Fruit fly (Drosophila melanogaster) whole organism, adult: ENCODE results near the gene Pburs.

Source experiments
- CG11617 ChIP-seq: fragments of 200-800 bp; sonication (Bioruptor generic); optimal IDR thresholded peaks from 2 replicates; lab custom pipeline; 2017; ENCODE audit warnings: mild to moderate bottlenecking, missing biosample characterization, missing genetic modification reagents, missing genetic modification characterization
- CG12768 ChIP-seq: fragments of 200-800 bp; sonication (Bioruptor generic); optimal IDR thresholded peaks from 2 replicates; lab custom pipeline; 2017; ENCODE audit warnings: missing biosample characterization, missing genetic modification characterization, mild to moderate bottlenecking, moderate library complexity, missing genetic modification reagents
- CG14711 ChIP-seq: fragments of 200-800 bp; sonication (Bioruptor generic); optimal IDR thresholded peaks from 2 replicates; lab custom pipeline; 2018; ENCODE audit warnings: missing biosample characterization, mild to moderate bottlenecking, missing genetic modification characterization, moderate library complexity
- CG1620 ChIP-seq: fragments of 200-800 bp; sonication (Bioruptor generic); optimal IDR thresholded peaks from 2 replicates; lab custom pipeline; 2016; ENCODE audit warnings: missing biosample characterization, missing genetic modification characterization
- CG33017 ChIP-seq: fragments of 200-800 bp; sonication (Bioruptor generic); optimal IDR thresholded peaks from 2 replicates; lab custom pipeline; 2018; ENCODE audit warnings: missing biosample characterization, mild to moderate bottlenecking, missing genetic modification characterization, moderate library complexity
- CG5204 ChIP-seq: fragments of 200-800 bp; sonication (Bioruptor generic); optimal IDR thresholded peaks from 2 replicates; lab custom pipeline; 2016; ENCODE audit warnings: missing biosample characterization, missing genetic modification characterization
- CG7045 ChIP-seq: fragments of 200-800 bp; sonication (Bioruptor generic); optimal IDR thresholded peaks from 2 replicates; lab custom pipeline; 2017; ENCODE audit warnings: missing biosample characterization, mild to moderate bottlenecking, missing genetic modification characterization
- CG7101 ChIP-seq: fragments of 200-800 bp; sonication (Bioruptor generic); optimal IDR thresholded peaks from 2 replicates; lab custom pipeline; 2018; ENCODE audit warnings: missing biosample characterization, mild to moderate bottlenecking, missing genetic modification characterization, moderate library complexity
- Clk ChIP-seq: fragments of 200-800 bp; sonication (Bioruptor generic); optimal IDR thresholded peaks from 2 replicates; lab custom pipeline; 2017; ENCODE audit warnings: missing biosample characterization, missing genetic modification characterization
- Crg-1 ChIP-seq: fragments of 200-800 bp; sonication (Bioruptor generic); optimal IDR thresholded peaks from 2 replicates; lab custom pipeline; 2016; ENCODE audit warnings: missing biosample characterization, missing genetic modification characterization
- Hr96 ChIP-seq: fragments of 200-800 bp; sonication (Bioruptor generic); optimal IDR thresholded peaks from 2 replicates; lab custom pipeline; 2016; ENCODE audit warnings: missing biosample characterization, missing genetic modification characterization
- Mnt ChIP-seq: fragments of 200-800 bp; sonication (Bioruptor generic); optimal IDR thresholded peaks from 2 replicates; lab custom pipeline; 2016; ENCODE audit warnings: missing biosample characterization, mild to moderate bottlenecking, missing genetic modification characterization
- bab1 ChIP-seq: fragments of 200-800 bp; sonication (Bioruptor generic); optimal IDR thresholded peaks from 3 replicates; lab custom pipeline; 2019; ENCODE audit warnings: missing biosample characterization, mild to moderate bottlenecking, missing genetic modification characterization, moderate library complexity
- cic ChIP-seq: fragments of 200-800 bp; sonication (Bioruptor generic); optimal IDR thresholded peaks from 2 replicates; lab custom pipeline; 2017; ENCODE audit warnings: missing biosample characterization, mild to moderate bottlenecking, missing genetic modification characterization, moderate library complexity
- cnc ChIP-seq, 2 experiments: fragments of >200 bp; optimal IDR thresholded peaks; 2 replicates each; lab custom pipeline; 2017
- kay ChIP-seq: fragments of 200-800 bp; sonication (Bioruptor generic); peaks from one replicate; lab custom pipeline; 2016; ENCODE audit warnings: missing biosample characterization, missing genetic modification characterization, borderline replicate concordance
- ovo ChIP-seq: fragments of 200-800 bp; sonication (Bioruptor generic); optimal IDR thresholded peaks from 2 replicates; lab custom pipeline; 2016; ENCODE audit warnings: missing biosample characterization, missing genetic modification characterization
- pad ChIP-seq: fragments of 200-800 bp; sonication (Bioruptor generic); optimal IDR thresholded peaks from 3 replicates; lab custom pipeline; 2017; ENCODE audit warnings: missing biosample characterization, missing genetic modification characterization, mild to moderate bottlenecking, moderate library complexity, missing genetic modification reagents
- tj ChIP-seq: fragments of 200-800 bp; sonication (Bioruptor generic); optimal IDR thresholded peaks from 3 replicates; lab custom pipeline; 2017; ENCODE audit warnings: missing biosample characterization, mild to moderate bottlenecking, missing genetic modification characterization, moderate library complexity
- toe ChIP-seq: fragments of 200-800 bp; sonication (Bioruptor generic); optimal IDR thresholded peaks from 2 replicates; lab custom pipeline; 2016; ENCODE audit warnings: missing biosample characterization, missing genetic modification characterization

The Pburs gene

DNA sequence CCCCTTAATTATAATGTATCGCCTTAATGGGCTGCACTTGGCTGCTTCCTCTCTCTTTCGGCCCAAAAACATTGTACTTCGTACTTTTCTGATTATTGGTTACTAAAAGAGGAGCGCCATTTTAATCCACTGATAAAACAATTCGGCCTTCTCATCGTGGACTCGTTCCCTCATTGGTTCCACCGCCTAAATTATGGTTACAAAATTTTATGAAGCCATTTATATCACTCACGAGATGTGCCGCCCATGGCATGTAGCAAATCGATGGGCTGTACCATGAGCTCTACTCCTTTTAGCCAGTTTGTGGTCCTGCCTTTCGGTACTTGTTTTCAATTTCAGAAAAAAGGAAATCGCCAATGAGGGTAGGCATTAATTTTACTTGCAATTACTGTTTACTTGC lies 48.3 kb downstream of the Pburs start:
- TF ChIP-seq CG33017 (tag; lab: Kevin White, UChicago) = no peak
- no peak for TF ChIP-seq CG5204
- no peak for TF ChIP-seq Mnt (GFP tag; lab: Kevin White, UChicago)
- no peak for TF ChIP-seq cnc (optimal IDR thresholded peaks at IDR 0.05; lab: Kevin White, UChicago)
- no peak for TF ChIP-seq cic (GFP tag; lab: Kevin White, UChicago)
- no peak for TF ChIP-seq toe (GFP tag; lab: Kevin White, UChicago)
- TF ChIP-seq bab1 (GFP tag; lab: Kevin White, UChicago) = no peak
- TF ChIP-seq CG7045 (GFP tag; lab: Kevin White, UChicago) = no peak
- TF ChIP-seq kay (GFP tag; lab: Kevin White, UChicago) = no peak
- TF ChIP-seq Crg-1 (GFP tag; lab: Kevin White, UChicago) = no peak
- TF ChIP-seq CG1620 (GFP tag; lab: Kevin White, UChicago) = no peak
- TF ChIP-seq CG14711 = no peak
- TF ChIP-seq CG7101 (tag; lab: Kevin White, UChicago) = no peak
- no peak for TF ChIP-seq tj
- no peak for TF ChIP-seq ovo (GFP tag; lab: Kevin White, UChicago)
- TF ChIP-seq CG11617 = no peak

DNA sequence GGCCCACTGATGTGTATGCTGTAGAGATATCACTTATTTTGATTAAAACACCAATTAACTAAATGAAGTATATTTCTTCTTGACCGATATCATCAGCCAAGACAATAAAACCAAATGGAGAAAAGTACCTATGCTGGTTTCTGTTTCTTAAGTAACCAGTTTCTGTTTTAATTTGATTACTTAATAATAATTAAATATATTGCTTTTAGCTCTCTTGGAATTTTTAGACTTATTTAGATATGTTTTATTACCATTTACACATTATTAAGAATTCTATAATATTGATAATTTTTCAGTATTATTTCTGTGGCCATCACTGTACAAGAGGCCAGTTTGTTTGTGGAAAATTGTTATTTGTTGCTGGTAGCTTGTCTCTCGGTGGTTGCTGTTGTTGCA lies 49.9 kb downstream of the Pburs start:
- no peak for TF ChIP-seq bab1 (GFP tag; lab: Kevin White, UChicago)
- no peak for TF ChIP-seq tj
- no peak for TF ChIP-seq CG7101 (tag; lab: Kevin White, UChicago)
- TF ChIP-seq cnc (optimal IDR thresholded peaks at IDR 0.05; lab: Kevin White, UChicago) = no peak
- no peak for TF ChIP-seq CG11617
- TF ChIP-seq kay (GFP tag; lab: Kevin White, UChicago) = no peak
- no peak for TF ChIP-seq CG5204
- TF ChIP-seq CG7045 (GFP tag; lab: Kevin White, UChicago) = no peak
- TF ChIP-seq Clk (GFP tag; lab: Kevin White, UChicago) = no peak
- no peak for TF ChIP-seq CG1620 (GFP tag; lab: Kevin White, UChicago)
- no peak for TF ChIP-seq ovo (GFP tag; lab: Kevin White, UChicago)
- TF ChIP-seq Hr96 (GFP tag; lab: Kevin White, UChicago) = no peak
- TF ChIP-seq pad = no peak
- TF ChIP-seq CG12768 (GFP tag; lab: Kevin White, UChicago) = no peak
- TF ChIP-seq CG33017 (tag; lab: Kevin White, UChicago) = no peak
- no peak for TF ChIP-seq toe (GFP tag; lab: Kevin White, UChicago)
- TF ChIP-seq Mnt (GFP tag; lab: Kevin White, UChicago) = no peak
- TF ChIP-seq Crg-1 (GFP tag; lab: Kevin White, UChicago) = no peak
